Fruit fly (Drosophila melanogaster): ENCODE results near the gene Nmdmc.
A peak's percentile ranks its signal among the peaks of the same experiment; 100 is the strongest.

Nmdmc gene

dm6 chr3R:9031797-9032418, 18.4 kb downstream of the Nmdmc start (continued):
- TF ChIP-seq CG30431 (GFP tag; optimal IDR thresholded peaks at IDR 0.05) (peak; percentile 76), run (tag; optimal IDR thresholded peaks at IDR 0.05) (peak; percentile 79), CG17359 (tag; optimal IDR thresholded peaks at IDR 0.05) (peak; percentile 95), HmgZ (tag; optimal IDR thresholded peaks at IDR 0.05) (peak; percentile 85), CG15696 (tag; optimal IDR thresholded peaks at IDR 0.05) (no peak), Mes4 (GFP tag; optimal IDR thresholded peaks at IDR 0.05) (peak; percentile 65), insv (GFP tag; optimal IDR thresholded peaks at IDR 0.05) (peak in 1 of 2 experiments; percentile 3), CG4617 (GFP tag; optimal IDR thresholded peaks at IDR 0.05; ENCODE audit: borderline replicate concordance) (peak; percentile 62), amos (GFP tag; IDR thresholded peaks at IDR 0.05; ENCODE audit: partially characterized antibody) (no peak), Mrtf (GFP tag; IDR thresholded peaks at IDR 0.05) (peak; percentile 86), CG13894 (tag; optimal IDR thresholded peaks at IDR 0.05) (peak; percentile 61), CG5953 (GFP tag; IDR thresholded peaks at IDR 0.05) (peak; percentile 93), zen (tag; optimal IDR thresholded peaks at IDR 0.05) (peak; percentile 65), h (optimal IDR thresholded peaks at IDR 0.05) (no peak), slp2 (GFP tag; optimal IDR thresholded peaks at IDR 0.05) (peak; percentile 58), CG15479 (GFP tag; optimal IDR thresholded peaks at IDR 0.05) (no peak), otp (GFP tag; IDR thresholded peaks at IDR 0.05) (peak; percentile 88), trh (GFP tag; optimal IDR thresholded peaks at IDR 0.05) (no peak), CG1603 (tag; optimal IDR thresholded peaks at IDR 0.05) (peak; percentile 83), eyg (GFP tag; optimal IDR thresholded peaks at IDR 0.05) (peak; percentile 74), crol (GFP tag; IDR thresholded peaks at IDR 0.05) (0 out of 2 replicates have a peak, but pooled peaks have one; percentile 45), crp (GFP tag; optimal IDR thresholded peaks at IDR 0.05) (peak; percentile 13 to 41), chn (GFP tag; optimal IDR thresholded peaks at IDR 0.05) (peak; percentile 85), CG13287 (GFP tag; IDR thresholded peaks at IDR 0.05; ENCODE audit: partially characterized antibody) (no peak), Opbp (GFP tag; IDR thresholded peaks at IDR 0.05; ENCODE audit: partially characterized antibody) (no peak), CG6765 (GFP tag; optimal IDR thresholded peaks at IDR 0.05) (peak; percentile 46), pan (optimal IDR thresholded peaks at IDR 0.05) (no peak), pan (GFP tag; optimal IDR thresholded peaks at IDR 0.05 in 1 of 2, IDR thresholded peaks at IDR 0.05 in 1 of 2) (peak in 1 of 2 experiments; percentile 93), CG15011 (GFP tag; optimal IDR thresholded peaks at IDR 0.05) (peak; percentile 76), CG2116 (GFP tag; optimal IDR thresholded peaks at IDR 0.05) (peak; percentile 59), CG7357 (GFP tag; IDR thresholded peaks at IDR 0.05) (peak; percentile 63; the same call in 1 of the 3 replicates), CrebB (tag; optimal IDR thresholded peaks at IDR 0.05) (peak; percentile 74), CG12769 (tag; optimal IDR thresholded peaks at IDR 0.05) (peak; percentile 83), eve (GFP tag; optimal IDR thresholded peaks at IDR 0.05) (peak in 1 of 2 experiments; percentile 88), en (GFP tag; optimal IDR thresholded peaks at IDR 0.05) (peak; percentile 44), HmgD (GFP tag; optimal IDR thresholded peaks at IDR 0.05) (peak; percentile 72), CG10321 (GFP tag; IDR thresholded peaks at IDR 0.05) (peak; percentile 60; the same call in 1 of the 2 replicates), Jarid2 (GFP tag; optimal IDR thresholded peaks at IDR 0.05) (peak; percentile 52), bowl (GFP tag; IDR thresholded peaks at IDR 0.05) (peak; percentile 82), nerfin-1 (tag; optimal IDR thresholded peaks at IDR 0.05) (peak; percentile 64), sob (GFP tag; IDR thresholded peaks at IDR 0.05) (peak; percentile 88), nau (GFP tag; optimal IDR thresholded peaks at IDR 0.05) (peak; percentile 80), CG1024 (GFP tag; IDR thresholded peaks at IDR 0.05) (peak; percentile 82), salm (tag; optimal IDR thresholded peaks at IDR 0.05) (peak; percentile 85), gfzf (GFP tag; optimal IDR thresholded peaks at IDR 0.05) (no peak), p53 (GFP tag; optimal IDR thresholded peaks at IDR 0.05) (peak; percentile 18), Bteb2 (GFP tag; optimal IDR thresholded peaks at IDR 0.05) (peak; percentile 79), twi (tag; optimal IDR thresholded peaks at IDR 0.05) (peak; percentile 43), Fer3 (tag; optimal IDR thresholded peaks at IDR 0.05) (peak; percentile 90), pfk (GFP tag; optimal IDR thresholded peaks at IDR 0.05) (no peak)

Measured in whole organism, embryonic.